Worm (Caenorhabditis elegans) whole organism, L1 larva: Measurements from ENCODE around the gene Y47A7.2.

Source experiments
- C34B4.2 ChIP-seq: sonication (generic microtip); optimal IDR thresholded peaks from 2 replicates; lab custom pipeline; 2017; ENCODE audit warnings: mild to moderate bottlenecking, missing genetic modification characterization, missing compliant biosample characterization
- aly-2 ChIP-seq: fragments of 150-350 bp; optimal IDR thresholded peaks from 2 replicates; lab custom pipeline; 2014; ENCODE audit warnings: missing biosample characterization, missing genetic modification characterization
- ama-1 ChIP-seq: fragments of 150-350 bp; optimal IDR thresholded peaks from 2 replicates; lab custom pipeline; 2014
- ceh-8 ChIP-seq: fragments of 200-800 bp; sonication (Bioruptor generic); optimal IDR thresholded peaks from 2 replicates; lab custom pipeline; 2018; ENCODE audit warnings: mild to moderate bottlenecking, missing genetic modification characterization, moderate library complexity, missing compliant biosample characterization
- ceh-82 ChIP-seq, 3 experiments: fragments of 150-350 bp in 1 of 3; sonication (generic microtip) in 2 of 3; optimal IDR thresholded peaks; 2 replicates each; lab custom pipeline; 2014 to 2017; ENCODE audit warnings: missing biosample characterization in 3 of 3, missing genetic modification characterization in 3 of 3
- ceh-88 ChIP-seq: fragments of 200-800 bp; sonication (Bioruptor generic); IDR thresholded peaks from 2 replicates; pipeline ENCODE4 v1.3.6; 2022; ENCODE audit warnings: missing genetic modification characterization, missing compliant biosample characterization
- ceh-90 ChIP-seq: sonication (generic microtip); optimal IDR thresholded peaks from 2 replicates; lab custom pipeline; 2016; ENCODE audit warnings: missing genetic modification characterization, missing compliant biosample characterization
- ces-1 ChIP-seq: fragments of 150-350 bp; optimal IDR thresholded peaks from 2 replicates; lab custom pipeline; 2014; ENCODE audit warnings: missing biosample characterization, missing genetic modification reagents, missing genetic modification characterization
- efl-1 ChIP-seq, 4 experiments: fragments of 150-350 bp; optimal IDR thresholded peaks in 3 of 4; peaks in 1 of 4; 1 replicate in 1 of 4; 2 replicates in 3 of 4; lab custom pipeline; 2014; ENCODE audit warnings: missing biosample characterization in 2 of 4, missing genetic modification characterization in 2 of 4, missing genetic modification reagents in 2 of 4
- egl-27 ChIP-seq, 2 experiments: fragments of 150-350 bp in 1 of 2; sonication (generic microtip); optimal IDR thresholded peaks; 3 replicates each; lab custom pipeline; 2017 to 2018; ENCODE audit warnings: missing biosample characterization in 2 of 2, missing genetic modification characterization in 2 of 2, missing genetic modification reagents in 2 of 2
- elt-2 ChIP-seq: sonication (generic microtip); optimal IDR thresholded peaks from 2 replicates; lab custom pipeline; 2016; ENCODE audit warnings: missing genetic modification characterization, mild to moderate bottlenecking, inconsistent platforms, missing compliant biosample characterization, missing genetic modification reagents
- elt-3 ChIP-seq, 6 experiments: fragments of 150-350 bp in 1 of 6; sonication (generic microtip); optimal IDR thresholded peaks; 2 replicates each; lab custom pipeline; 2017 to 2018; ENCODE audit warnings: missing biosample characterization in 6 of 6, missing genetic modification characterization in 6 of 6, inconsistent platforms in 1 of 6
- fkh-10 ChIP-seq: sonication (generic microtip); optimal IDR thresholded peaks from 2 replicates; lab custom pipeline; 2017; ENCODE audit warnings: missing biosample characterization, missing genetic modification reagents, missing genetic modification characterization
- hlh-17 ChIP-seq: fragments of 200-800 bp; sonication (Bioruptor generic); optimal IDR thresholded peaks from 2 replicates; lab custom pipeline; 2018; ENCODE audit warnings: missing genetic modification characterization, mild to moderate bottlenecking, missing compliant biosample characterization, moderate library complexity, borderline replicate concordance
- hlh-4 ChIP-seq: sonication (generic microtip); optimal IDR thresholded peaks from 2 replicates; lab custom pipeline; 2016; ENCODE audit warnings: mild to moderate bottlenecking, missing genetic modification characterization, missing compliant biosample characterization
- isw-1 ChIP-seq: fragments of 200-800 bp; sonication (Bioruptor generic); IDR thresholded peaks from 2 replicates; pipeline ENCODE4 v1.3.6; 2022; ENCODE audit warnings: missing genetic modification characterization, missing compliant biosample characterization
- jun-1 ChIP-seq: fragments of 150-350 bp; optimal IDR thresholded peaks from 2 replicates; lab custom pipeline; 2014; ENCODE audit warnings: missing biosample characterization, missing genetic modification reagents, missing genetic modification characterization
- lin-14 ChIP-seq: fragments of 200-800 bp; sonication (Bioruptor generic); optimal IDR thresholded peaks from 2 replicates; lab custom pipeline; 2018; ENCODE audit warnings: mild to moderate bottlenecking, missing genetic modification characterization, moderate library complexity, missing compliant biosample characterization
- lin-35 ChIP-seq, 2 experiments: fragments of 150-350 bp; optimal IDR thresholded peaks; 2 replicates each; lab custom pipeline; 2014; ENCODE audit warnings: missing biosample characterization in 2 of 2, missing genetic modification characterization in 2 of 2, missing genetic modification reagents in 2 of 2
- lir-3 ChIP-seq: sonication (generic microtip); optimal IDR thresholded peaks from 2 replicates; lab custom pipeline; 2016; ENCODE audit warnings: mild to moderate bottlenecking, missing genetic modification characterization, moderate library complexity, missing compliant biosample characterization; ENCODE audit not compliant: poor library complexity
- lsy-2 ChIP-seq, 2 experiments: fragments of 150-350 bp; optimal IDR thresholded peaks; 2 replicates each; lab custom pipeline; 2014; ENCODE audit warnings: missing biosample characterization in 2 of 2, missing genetic modification characterization in 2 of 2
- mdl-1 ChIP-seq, 2 experiments: fragments of 150-350 bp; optimal IDR thresholded peaks; 2 replicates each; lab custom pipeline; 2014 to 2017; ENCODE audit warnings: missing biosample characterization in 2 of 2, missing genetic modification characterization in 2 of 2, inconsistent platforms in 1 of 2
- nhr-47 ChIP-seq: sonication (generic microtip); optimal IDR thresholded peaks from 2 replicates; lab custom pipeline; 2016; ENCODE audit warnings: mild to moderate bottlenecking, missing genetic modification characterization, moderate library complexity, missing compliant biosample characterization
- nhr-71 ChIP-seq: sonication (generic microtip); optimal IDR thresholded peaks from 2 replicates; lab custom pipeline; 2016; ENCODE audit warnings: mild to moderate bottlenecking, missing genetic modification characterization, moderate library complexity, missing compliant biosample characterization
- pax-3 ChIP-seq: fragments of 200-800 bp; sonication (Bioruptor generic); optimal IDR thresholded peaks from 2 replicates; lab custom pipeline; 2018; ENCODE audit warnings: mild to moderate bottlenecking, missing genetic modification characterization, moderate library complexity, missing compliant biosample characterization
- skn-1 ChIP-seq: fragments of 150-350 bp; optimal IDR thresholded peaks from 2 replicates; lab custom pipeline; 2014; ENCODE audit warnings: missing biosample characterization, missing genetic modification characterization
- snu-23 ChIP-seq: sonication (generic microtip); optimal IDR thresholded peaks from 2 replicates; lab custom pipeline; 2016; ENCODE audit warnings: missing genetic modification characterization, missing compliant biosample characterization
- sptf-1 ChIP-seq: fragments of 150-350 bp; optimal IDR thresholded peaks from 2 replicates; lab custom pipeline; 2014; ENCODE audit warnings: missing biosample characterization, missing genetic modification characterization
- unc-86 ChIP-seq: sonication (generic microtip); optimal IDR thresholded peaks from 2 replicates; lab custom pipeline; 2016; ENCODE audit warnings: missing genetic modification characterization, missing compliant biosample characterization
- unc-98 ChIP-seq: fragments of 200-800 bp; sonication (Bioruptor generic); IDR thresholded peaks from 2 replicates; pipeline ENCODE4 v1.3.6; 2022; ENCODE audit warnings: missing genetic modification characterization, missing compliant biosample characterization
- vab-15 ChIP-seq: sonication (generic microtip); optimal IDR thresholded peaks from 2 replicates; lab custom pipeline; 2017; ENCODE audit warnings: missing genotype, mild to moderate bottlenecking, missing genetic modification characterization, missing compliant biosample characterization
- ztf-11 ChIP-seq, 2 experiments: sonication (generic microtip); optimal IDR thresholded peaks; 2 replicates each; lab custom pipeline; 2016 to 2017; ENCODE audit warnings: missing genetic modification characterization in 2 of 2, missing biosample characterization in 1 of 2, missing compliant biosample characterization in 1 of 2

Y47A7.2 gene

DNA sequence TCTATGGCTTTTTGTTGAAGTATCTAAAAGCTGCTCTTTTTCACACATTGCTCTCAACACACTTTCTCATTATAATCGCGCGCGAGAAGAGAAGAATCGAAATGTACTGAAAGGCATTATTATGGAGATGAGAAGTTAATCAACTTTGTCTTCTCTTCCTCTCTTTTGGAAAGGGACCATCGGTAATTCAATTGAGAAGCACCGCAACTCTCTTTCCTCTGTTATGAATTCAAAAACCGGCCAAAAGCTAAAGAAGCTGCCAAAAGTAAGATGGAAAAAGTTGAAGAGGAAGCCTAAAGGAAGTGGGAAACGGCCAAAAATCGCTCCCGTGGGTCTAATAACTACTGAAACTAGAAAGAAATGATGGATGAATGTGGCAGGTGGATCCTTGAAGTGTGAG lies 2.0 kb upstream of the Y47A7.2 start:
- TF ChIP-seq nhr-71 (peak; percentile 14), hlh-4 (tag; lab: Kevin White, UChicago) (no peak), ceh-8 (GFP tag; lab: Kevin White, UChicago) (peak; percentile 31), elt-2 (tag; lab: Kevin White, UChicago) (no peak), lsy-2 (tag; optimal IDR thresholded peaks at IDR 0.05; lab: Kevin White, UChicago) (no peak), unc-86 (tag; lab: Kevin White, UChicago) (no peak), skn-1 (tag; lab: Kevin White, UChicago) (no peak), hlh-17 (GFP tag; lab: Kevin White, UChicago) (no peak), lin-35 (GFP tag; optimal IDR thresholded peaks at IDR 0.05; lab: Kevin White, UChicago) (no peak), lin-14 (GFP tag; lab: Kevin White, UChicago) (peak; percentile 49), snu-23 (GFP tag; lab: Kevin White, UChicago) (no peak), fkh-10 (GFP tag; lab: Kevin White, UChicago) (peak; percentile 44), ces-1 (GFP tag; lab: Kevin White, UChicago) (peak; percentile 76), nhr-47 (tag; lab: Kevin White, UChicago) (peak; percentile 3)

DNA sequence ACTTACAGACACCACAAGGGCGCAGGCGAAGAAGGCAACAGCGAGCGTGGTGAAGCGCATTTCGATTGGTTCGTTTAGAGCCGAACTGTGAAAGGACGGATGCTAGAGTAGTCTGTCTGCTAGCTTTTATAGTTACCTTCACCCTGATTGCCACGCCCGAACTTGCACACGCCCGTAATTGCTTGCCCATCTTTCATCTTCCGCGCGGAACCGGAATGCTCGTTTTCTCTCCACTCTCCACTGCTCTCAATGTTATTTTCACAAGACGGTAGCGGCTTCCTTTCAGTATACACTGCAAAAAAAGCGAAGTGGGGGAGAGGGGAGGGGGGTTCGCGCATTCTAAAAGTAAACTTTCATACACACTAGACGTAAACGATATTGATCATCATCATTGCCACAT lies 3.6 kb downstream of the Y47A7.2 start, which contains the start of gene abu-8:
TSS of gene abu-8 (minus strand) at position 101 of the 400 bp plus-strand sequence.
- TF ChIP-seq ceh-8 (GFP tag; lab: Kevin White, UChicago) (no peak), unc-86 (tag; lab: Kevin White, UChicago) (no peak), unc-98 (GFP tag; lab: Robert Waterston, UW) (no peak), lsy-2 (tag; optimal IDR thresholded peaks at IDR 0.05; lab: Kevin White, UChicago) (no peak), lir-3 (tag; lab: Kevin White, UChicago) (no peak), C34B4.2 (tag; lab: Kevin White, UChicago) (no peak), elt-3 (tag; optimal IDR thresholded peaks at IDR 0.05; lab: Kevin White, UChicago) (no peak), ztf-11 (tag; optimal IDR thresholded peaks at IDR 0.05; lab: Kevin White, UChicago) (no peak), ceh-88 (no peak), vab-15 (tag; lab: Kevin White, UChicago) (no peak), egl-27 (tag; optimal IDR thresholded peaks at IDR 0.05; lab: Kevin White, UChicago) (no peak)

ce11 chrV:5192501-5192900 lies 5.6 kb downstream of the Y47A7.2 start, which contains the start of gene C03A7.13:
C03A7.13 (minus strand) TSS chrV:5192543.
- no peak for TF ChIP-seq efl-1 (optimal IDR thresholded peaks at IDR 0.05; lab: Kevin White, UChicago)
- TF ChIP-seq efl-1 (GFP tag; optimal IDR thresholded peaks at IDR 0.05 in 1 of 2; lab: Kevin White, UChicago) = peak in 1 of 2 experiments; percentile 51
- no peak for TF ChIP-seq ceh-8 (GFP tag; lab: Kevin White, UChicago)
- TF ChIP-seq elt-2 (tag; lab: Kevin White, UChicago) = peak; percentile 25
- peak; percentile 8 for TF ChIP-seq jun-1 (tag; lab: Kevin White, UChicago)

ce11 chrV:5181612-5182011 lies 16.5 kb downstream of the Y47A7.2 start, which contains the start of gene C03A7.2:
C03A7.2 (plus strand) TSS chrV:5181912.
- TF ChIP-seq isw-1 = no peak

DNA sequence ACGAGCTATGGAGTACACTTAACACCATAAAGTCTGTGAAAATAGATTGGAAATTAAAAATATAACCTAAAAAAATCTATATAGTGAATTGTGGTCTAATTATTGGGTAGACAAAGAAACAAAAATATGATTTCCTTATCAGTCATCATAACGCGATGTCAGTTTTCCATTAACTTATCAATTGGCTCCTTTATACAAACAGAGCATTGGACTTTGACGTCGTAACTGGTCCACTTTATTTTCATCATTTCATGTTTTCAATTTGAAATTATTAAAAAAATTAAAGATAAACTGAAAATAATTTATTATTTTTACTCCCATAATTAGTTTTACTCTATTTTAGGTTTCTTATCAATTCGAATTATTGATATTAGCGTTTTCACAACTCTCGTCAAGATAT lies 20.1 kb downstream of the Y47A7.2 start:
- TF ChIP-seq mdl-1 (tag; optimal IDR thresholded peaks at IDR 0.05; lab: Kevin White, UChicago) = no peak
- TF ChIP-seq elt-2 (tag; lab: Kevin White, UChicago) = peak; percentile 6

DNA sequence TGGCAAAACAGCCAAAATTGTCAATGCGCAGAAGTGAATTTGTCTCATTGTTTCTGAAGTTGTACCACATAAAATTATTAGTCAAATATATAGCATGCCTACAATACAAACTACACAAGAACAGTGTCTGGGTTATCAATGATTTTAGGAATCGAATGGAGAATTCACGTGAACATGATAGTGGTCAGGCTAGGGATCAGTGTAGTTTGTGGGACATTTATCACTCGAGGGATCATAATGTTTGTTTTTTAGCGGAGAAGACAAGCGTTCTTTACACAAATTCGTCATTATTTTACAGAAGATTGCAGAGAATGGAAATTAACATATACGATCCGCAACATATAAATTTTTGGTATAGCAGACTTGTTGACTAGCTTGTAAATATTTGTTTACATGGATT lies 20.9 kb downstream of the Y47A7.2 start, which contains the start of gene ugt-51:
TSS of gene ugt-51 (minus strand) at position 101 of the 400 bp plus-strand sequence.
- TF ChIP-seq snu-23 (GFP tag; lab: Kevin White, UChicago) (no peak), pax-3 (tag; lab: Kevin White, UChicago) (no peak), efl-1 (optimal IDR thresholded peaks at IDR 0.05; lab: Kevin White, UChicago) (no peak), efl-1 (GFP tag; optimal IDR thresholded peaks at IDR 0.05 in 1 of 2; lab: Kevin White, UChicago) (peak in 1 of 2 experiments; percentile 49), sptf-1 (tag; lab: Kevin White, UChicago) (no peak), ama-1 (lab: Kevin White, UChicago) (no peak), ceh-82 (tag; optimal IDR thresholded peaks at IDR 0.05; lab: Kevin White, UChicago) (no peak), aly-2 (tag; lab: Kevin White, UChicago) (no peak), ceh-90 (tag; lab: Kevin White, UChicago) (no peak)
